Worm (Caenorhabditis elegans) whole organism, L4/young adult: Measurements from ENCODE around the gene srt-59.

ENCODE experiments used
- W03F9.2 ChIP-seq: fragments of 150-350 bp; optimal IDR thresholded peaks from 2 replicates; lab custom pipeline; 2014; ENCODE audit warnings: missing biosample characterization, missing genetic modification characterization
- dao-5 ChIP-seq: sonication (generic microtip); optimal IDR thresholded peaks from 2 replicates; lab custom pipeline; 2016; ENCODE audit warnings: missing genotype, missing genetic modification characterization, moderate library complexity, missing compliant biosample characterization
- him-1 ChIP-seq: sonication (generic microtip); optimal IDR thresholded peaks from 2 replicates; lab custom pipeline; 2016; ENCODE audit warnings: missing genotype, missing genetic modification reagents, missing genetic modification characterization, missing compliant biosample characterization

ce11 chrIV:584039-584438, 17.5 kb downstream of the srt-59 start:
- TF ChIP-seq him-1 (no peak), W03F9.2 (no peak), dao-5 (tag; lab: Kevin White, UChicago) (no peak)
